Worm (Caenorhabditis elegans): ENCODE results near the gene fln-2.

ce11 chrX:9401963-9402362, 4.5 kb downstream of the fln-2 start:
- TF ChIP-seq ceh-100 (GFP tag; IDR thresholded peaks at IDR 0.05) (no peak), lin-26 (GFP tag; IDR thresholded peaks at IDR 0.05) (no peak)

All from whole organism, young adult.